Worm (Caenorhabditis elegans) whole organism, late embryonic: ENCODE data around the gene sams-5.
A peak's percentile ranks its signal among the peaks of the same experiment; 100 is the strongest.

ENCODE experiments used
- C08G9.2 ChIP-seq: sonication (generic microtip); optimal IDR thresholded peaks from 2 replicates; lab custom pipeline; 2016; ENCODE audit warnings: mild to moderate bottlenecking, missing genetic modification characterization, moderate library complexity, missing compliant biosample characterization
- K02D7.2 ChIP-seq: sonication (generic microtip); optimal IDR thresholded peaks from 2 replicates; lab custom pipeline; 2017; ENCODE audit warnings: mild to moderate bottlenecking, missing genetic modification characterization, missing compliant biosample characterization
- K09A11.1 ChIP-seq: sonication (generic microtip); optimal IDR thresholded peaks from 2 replicates; lab custom pipeline; 2017; ENCODE audit warnings: antibody characterized with exemption, mild to moderate bottlenecking, missing genetic modification characterization, missing compliant biosample characterization; ENCODE audit not compliant: insufficient read depth
- T23F11.4 ChIP-seq: fragments of 200-800 bp; sonication (Bioruptor generic); optimal IDR thresholded peaks from 2 replicates; lab custom pipeline; 2018; ENCODE audit warnings: mild to moderate bottlenecking, missing genetic modification characterization, missing compliant biosample characterization
- ama-1 ChIP-seq: fragments of 150-350 bp; optimal IDR thresholded peaks from 2 replicates; lab custom pipeline; 2014
- ceh-18 ChIP-seq: sonication (generic microtip); optimal IDR thresholded peaks from 2 replicates; lab custom pipeline; 2016; ENCODE audit warnings: missing genetic modification characterization, missing compliant biosample characterization
- ceh-24 ChIP-seq: sonication (generic microtip); optimal IDR thresholded peaks from 2 replicates; lab custom pipeline; 2016; ENCODE audit warnings: mild to moderate bottlenecking, missing genetic modification characterization, missing compliant biosample characterization
- ceh-31 ChIP-seq: sonication (generic microtip); optimal IDR thresholded peaks from 2 replicates; lab custom pipeline; 2016; ENCODE audit warnings: missing genetic modification characterization, missing compliant biosample characterization
- ceh-48 ChIP-seq: sonication (generic microtip); optimal IDR thresholded peaks from 2 replicates; lab custom pipeline; 2016; ENCODE audit warnings: missing genetic modification characterization, inconsistent platforms, missing compliant biosample characterization
- ceh-9 ChIP-seq: sonication (generic microtip); optimal IDR thresholded peaks from 2 replicates; lab custom pipeline; 2016; ENCODE audit warnings: mild to moderate bottlenecking, missing genetic modification characterization, inconsistent platforms, missing compliant biosample characterization
- che-1 ChIP-seq: sonication (generic microtip); optimal IDR thresholded peaks from 2 replicates; lab custom pipeline; 2016; ENCODE audit warnings: mild to moderate bottlenecking, missing genetic modification characterization, missing compliant biosample characterization
- dve-1 ChIP-seq: sonication (generic microtip); optimal IDR thresholded peaks from 2 replicates; lab custom pipeline; 2017; ENCODE audit warnings: antibody characterized with exemption, mild to moderate bottlenecking, missing genetic modification characterization, missing compliant biosample characterization
- elt-2 ChIP-seq: sonication (generic microtip); optimal IDR thresholded peaks from 2 replicates; lab custom pipeline; 2016; ENCODE audit warnings: missing genetic modification reagents, missing genetic modification characterization, missing compliant biosample characterization
- ets-4 ChIP-seq: sonication (generic microtip); optimal IDR thresholded peaks from 2 replicates; lab custom pipeline; 2016; ENCODE audit warnings: missing genetic modification characterization, missing compliant biosample characterization
- eyg-1 ChIP-seq: sonication (generic microtip); optimal IDR thresholded peaks from 2 replicates; lab custom pipeline; 2016; ENCODE audit warnings: missing genotype, missing genetic modification characterization, missing compliant biosample characterization
- fkh-6 ChIP-seq: sonication (generic microtip); optimal IDR thresholded peaks from 2 replicates; lab custom pipeline; 2016; ENCODE audit warnings: missing genetic modification characterization, missing compliant biosample characterization
- hlh-13 ChIP-seq: fragments of 200-800 bp; sonication (Bioruptor generic); optimal IDR thresholded peaks from 2 replicates; lab custom pipeline; 2018; ENCODE audit warnings: mild to moderate bottlenecking, missing genetic modification characterization, missing compliant biosample characterization
- hlh-30 ChIP-seq: sonication (generic microtip); optimal IDR thresholded peaks from 2 replicates; lab custom pipeline; 2017; ENCODE audit warnings: antibody characterized with exemption, missing genetic modification characterization, missing compliant biosample characterization; ENCODE audit not compliant: insufficient read depth
- hlh-8 ChIP-seq: sonication (generic microtip); optimal IDR thresholded peaks from 2 replicates; lab custom pipeline; 2016; ENCODE audit warnings: missing genotype, missing genetic modification characterization, missing compliant biosample characterization
- lim-6 ChIP-seq: sonication (generic microtip); optimal IDR thresholded peaks from 2 replicates; lab custom pipeline; 2016; ENCODE audit warnings: missing genetic modification characterization, missing compliant biosample characterization
- madf-2 ChIP-seq: sonication (generic microtip); optimal IDR thresholded peaks from 2 replicates; lab custom pipeline; 2017; ENCODE audit warnings: missing genetic modification characterization, missing compliant biosample characterization
- mec-3 ChIP-seq: sonication (generic microtip); optimal IDR thresholded peaks from 2 replicates; lab custom pipeline; 2016; ENCODE audit warnings: borderline replicate concordance, missing genetic modification characterization, missing compliant biosample characterization
- nfya-1 ChIP-seq: sonication (generic microtip); optimal IDR thresholded peaks from 2 replicates; lab custom pipeline; 2017; ENCODE audit warnings: missing genetic modification characterization, mild to moderate bottlenecking, missing compliant biosample characterization, antibody characterized with exemption, moderate library complexity
- npax-4 ChIP-seq: sonication (generic microtip); optimal IDR thresholded peaks from 2 replicates; lab custom pipeline; 2016; ENCODE audit warnings: missing genetic modification characterization, missing compliant biosample characterization
- odd-2 ChIP-seq: sonication (generic microtip); optimal IDR thresholded peaks from 2 replicates; lab custom pipeline; 2017; ENCODE audit warnings: antibody characterized with exemption, mild to moderate bottlenecking, missing genetic modification characterization, missing compliant biosample characterization
- pat-9 ChIP-seq: fragments of 200-800 bp; sonication (Bioruptor generic); optimal IDR thresholded peaks from 2 replicates; lab custom pipeline; 2018; ENCODE audit warnings: mild to moderate bottlenecking, missing genetic modification characterization, moderate library complexity, missing compliant biosample characterization
- pha-2 ChIP-seq: sonication (generic microtip); optimal IDR thresholded peaks from 2 replicates; lab custom pipeline; 2017; ENCODE audit warnings: mild to moderate bottlenecking, missing genetic modification characterization, missing compliant biosample characterization
- pha-4 ChIP-seq: fragments of 150-350 bp; optimal IDR thresholded peaks from 2 replicates; lab custom pipeline; 2018; ENCODE audit warnings: missing biosample characterization, missing genetic modification reagents, missing genetic modification characterization
- pqm-1 ChIP-seq: sonication (generic microtip); optimal IDR thresholded peaks from 2 replicates; lab custom pipeline; 2016; ENCODE audit warnings: missing genetic modification characterization, missing compliant biosample characterization
- ref-2 ChIP-seq: sonication (generic microtip); optimal IDR thresholded peaks from 2 replicates; lab custom pipeline; 2016; ENCODE audit warnings: missing genetic modification characterization, missing compliant biosample characterization
- rnt-1 ChIP-seq: sonication (generic microtip); optimal IDR thresholded peaks from 2 replicates; lab custom pipeline; 2016; ENCODE audit warnings: missing genetic modification characterization, missing compliant biosample characterization
- sdc-2 ChIP-seq: sonication (generic microtip); optimal IDR thresholded peaks from 2 replicates; lab custom pipeline; 2016; ENCODE audit warnings: missing genotype, missing genetic modification characterization, missing compliant biosample characterization
- tbx-2 ChIP-seq: sonication (generic microtip); optimal IDR thresholded peaks from 2 replicates; lab custom pipeline; 2016; ENCODE audit warnings: missing genetic modification characterization, missing compliant biosample characterization
- ttx-3 ChIP-seq: sonication (generic microtip); optimal IDR thresholded peaks from 2 replicates; lab custom pipeline; 2016; ENCODE audit warnings: missing genetic modification reagents, missing genetic modification characterization, missing compliant biosample characterization
- unc-55 ChIP-seq: sonication (generic microtip); optimal IDR thresholded peaks from 2 replicates; lab custom pipeline; 2017; ENCODE audit warnings: missing biosample characterization, missing genetic modification reagents, missing genetic modification characterization
- ztf-16 ChIP-seq: sonication (generic microtip); optimal IDR thresholded peaks from 2 replicates; lab custom pipeline; 2017; ENCODE audit warnings: missing genetic modification characterization, missing compliant biosample characterization

Gene sams-5

DNA sequence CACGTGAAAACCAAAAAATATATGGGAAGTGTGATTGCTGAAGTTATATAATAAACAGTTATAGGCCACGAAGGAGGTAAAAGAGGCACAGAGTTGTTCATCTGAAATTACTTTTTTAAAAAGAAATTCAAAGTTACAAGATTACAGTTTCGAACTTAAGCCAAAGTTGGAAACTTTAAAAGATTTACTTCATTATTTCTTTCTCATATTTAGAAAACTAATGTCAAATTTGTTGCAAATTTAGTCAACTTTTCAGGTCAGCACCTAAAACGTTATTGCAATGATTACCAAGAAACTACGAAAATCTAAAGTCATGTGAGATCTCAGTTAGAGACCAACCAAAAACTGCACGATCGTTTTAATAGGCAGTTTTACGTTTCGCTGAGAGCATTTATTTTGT, 24.3 kb upstream of the sams-5 start, which contains the start of gene srv-25:
Gene srv-25, minus strand, starts transcription at position 101 of the 400 bp plus-strand sequence.
- TF ChIP-seq fkh-6 (tag; lab: Kevin White, UChicago), result no peak
- no peak for TF ChIP-seq sdc-2 (tag; lab: Kevin White, UChicago)
- no peak for TF ChIP-seq K09A11.1
- TF ChIP-seq T23F11.4 (GFP tag; lab: Kevin White, UChicago), result no peak
- no peak for TF ChIP-seq che-1 (tag; lab: Kevin White, UChicago)
- TF ChIP-seq dve-1 (tag; lab: Kevin White, UChicago), result no peak
- no peak for TF ChIP-seq ref-2
- TF ChIP-seq hlh-13, result no peak
- TF ChIP-seq unc-55 (GFP tag; lab: Kevin White, UChicago), result no peak
- TF ChIP-seq, all 69 proteins: peak for 0

DNA sequence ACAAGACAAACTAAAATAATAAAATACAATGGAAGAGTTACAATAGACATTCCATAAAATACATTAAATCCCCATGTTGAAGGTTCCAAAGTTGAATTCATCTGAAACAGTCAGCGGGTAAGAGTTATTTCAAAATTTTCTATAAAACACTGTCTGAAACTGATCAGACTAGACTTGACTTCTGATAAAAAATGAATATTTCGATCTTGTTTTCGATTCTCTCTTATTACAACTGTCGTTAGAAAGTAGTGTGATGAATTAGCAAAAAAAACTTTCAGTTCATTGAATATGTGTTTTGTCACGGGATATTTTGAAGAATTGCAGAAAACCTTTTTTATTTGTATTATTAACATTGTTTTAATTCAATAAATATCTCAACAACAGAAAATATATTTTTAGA, 22.4 kb upstream of the sams-5 start, which contains the start of gene srv-26:
Gene srv-26, minus strand, starts transcription at position 101 of the 400 bp plus-strand sequence.
- TF ChIP-seq ttx-3 (tag; lab: Kevin White, UChicago), result no peak
- no peak for TF ChIP-seq tbx-2
- no peak for TF ChIP-seq ceh-9 (tag; lab: Kevin White, UChicago)
- no peak for TF ChIP-seq K02D7.2
- TF ChIP-seq ceh-18 (tag; lab: Kevin White, UChicago), result no peak

DNA sequence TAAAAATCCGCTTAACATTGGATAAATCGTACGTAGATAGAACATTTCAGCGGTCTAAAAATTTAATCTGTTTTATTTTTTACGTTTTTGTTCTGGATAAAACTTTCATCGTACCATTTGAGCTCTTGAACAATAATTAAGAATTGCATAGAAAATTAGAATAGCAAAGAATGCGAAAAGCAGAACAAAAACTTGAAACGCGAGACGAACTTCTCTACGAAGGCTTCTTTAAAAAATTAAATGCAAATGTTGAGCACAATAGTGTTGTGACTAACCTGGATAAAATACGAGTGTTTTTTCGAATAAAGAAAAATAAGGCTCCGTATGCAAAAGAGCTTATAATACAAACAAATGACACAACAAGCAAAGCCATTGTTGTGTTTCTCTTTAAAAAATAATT, 20.2 kb upstream of the sams-5 start:
- TF ChIP-seq sdc-2 (tag; lab: Kevin White, UChicago) (no peak), ama-1 (no peak), eyg-1 (tag; lab: Kevin White, UChicago) (no peak), pqm-1 (tag; lab: Kevin White, UChicago) (no peak)

DNA sequence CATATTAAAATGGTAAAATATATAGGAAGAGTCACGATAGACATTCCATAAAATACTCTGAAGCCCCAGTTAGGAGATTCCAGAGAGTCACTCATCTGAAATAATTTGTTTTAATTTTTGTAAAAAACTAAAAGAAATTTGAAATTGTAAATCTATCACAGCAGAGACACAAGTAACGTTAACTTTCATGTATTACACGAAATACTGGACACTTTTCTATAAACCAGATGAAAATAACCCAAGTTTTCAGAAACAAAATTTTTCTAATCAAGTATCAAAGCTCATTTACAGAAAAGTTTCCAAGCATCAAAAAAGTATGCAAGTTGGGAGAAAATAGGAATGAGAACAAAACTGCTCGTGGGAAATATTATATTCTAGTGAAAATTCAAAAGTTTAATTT, 18.9 kb upstream of the sams-5 start, which contains the start of gene srv-27:
Gene srv-27, minus strand, starts transcription at position 101 of the 400 bp plus-strand sequence.
- TF ChIP-seq pha-4 (tag; lab: Kevin White, UChicago), result no peak
- TF ChIP-seq ztf-16 (tag; lab: Kevin White, UChicago), result no peak
- no peak for TF ChIP-seq lim-6 (tag; lab: Kevin White, UChicago)
- TF ChIP-seq madf-2, result no peak
- TF ChIP-seq nfya-1 (tag; lab: Kevin White, UChicago), result no peak
- TF ChIP-seq hlh-13, result no peak
- no peak for TF ChIP-seq pha-2 (tag; lab: Kevin White, UChicago)
- no peak for TF ChIP-seq ceh-48 (tag; lab: Kevin White, UChicago)
- no peak for TF ChIP-seq hlh-8
- TF ChIP-seq, all 69 proteins: peak for 0

DNA sequence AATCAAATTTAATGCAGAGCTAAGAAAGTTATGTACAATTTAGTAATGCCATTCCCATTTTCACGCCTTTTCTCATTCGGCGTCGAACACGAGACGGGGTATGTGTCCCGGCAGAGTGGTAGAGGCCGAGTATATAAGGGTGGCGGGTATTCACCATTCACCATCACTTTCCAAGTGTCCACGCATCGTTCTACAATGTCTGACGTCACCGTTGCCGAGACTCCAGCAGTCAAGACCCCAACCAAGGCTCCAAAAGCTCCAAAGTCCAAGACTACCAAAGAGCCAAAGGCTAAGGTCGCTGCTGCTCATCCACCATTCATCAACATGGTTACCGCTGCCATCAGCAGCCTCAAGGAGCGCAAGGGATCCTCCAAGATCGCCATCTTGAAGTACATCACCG, 14.8 kb upstream of the sams-5 start, which contains the start of gene hil-2:
Gene hil-2, plus strand, starts transcription at position 160 of the 400 bp plus-strand sequence.
- no peak for TF ChIP-seq K09A11.1
- TF ChIP-seq ets-4, result no peak
- TF ChIP-seq ref-2, result no peak
- TF ChIP-seq unc-55 (GFP tag; lab: Kevin White, UChicago), result no peak
- no peak for TF ChIP-seq tbx-2
- TF ChIP-seq hlh-30 (tag; lab: Kevin White, UChicago), result no peak
- no peak for TF ChIP-seq pqm-1 (tag; lab: Kevin White, UChicago)
- peak; percentile 34 for TF ChIP-seq ama-1
- no peak for TF ChIP-seq nfya-1 (tag; lab: Kevin White, UChicago)
- TF ChIP-seq elt-2 (tag; lab: Kevin White, UChicago), result peak; percentile 26
- TF ChIP-seq ztf-16 (tag; lab: Kevin White, UChicago), result no peak
- no peak for TF ChIP-seq C08G9.2
- no peak for TF ChIP-seq pha-4 (tag; lab: Kevin White, UChicago)
- no peak for TF ChIP-seq T23F11.4 (GFP tag; lab: Kevin White, UChicago)
- no peak for TF ChIP-seq npax-4 (tag; lab: Kevin White, UChicago)
- TF ChIP-seq mec-3 (tag; lab: Kevin White, UChicago), result no peak
- no peak for TF ChIP-seq ceh-24
- no peak for TF ChIP-seq K02D7.2
- no peak for TF ChIP-seq sdc-2 (tag; lab: Kevin White, UChicago)
- TF ChIP-seq odd-2 (tag; lab: Kevin White, UChicago), result no peak
- TF ChIP-seq madf-2, result no peak
- peak; percentile 53 for TF ChIP-seq ceh-31 (tag; lab: Kevin White, UChicago)
- no peak for TF ChIP-seq pha-2 (tag; lab: Kevin White, UChicago)
- no peak for TF ChIP-seq pat-9 (tag; lab: Kevin White, UChicago)
- no peak for TF ChIP-seq rnt-1 (tag; lab: Kevin White, UChicago)
